Fruit fly (Drosophila melanogaster) whole organism, prepupa: ENCODE data around the gene CG3526.

Source experiments
- CG6276 ChIP-seq: fragments of 200-800 bp; sonication (Bioruptor generic); optimal IDR thresholded peaks from 2 replicates; lab custom pipeline; 2017; ENCODE audit warnings: missing biosample characterization, mild to moderate bottlenecking, missing genetic modification characterization
- Sox102F ChIP-seq: fragments of 200-800 bp; sonication (Bioruptor generic); optimal IDR thresholded peaks from 2 replicates; lab custom pipeline; 2016; ENCODE audit warnings: missing biosample characterization, mild to moderate bottlenecking, missing genetic modification characterization
- fkh ChIP-seq: fragments of 200-800 bp; sonication (Bioruptor generic); optimal IDR thresholded peaks from 3 replicates; lab custom pipeline; 2017; ENCODE audit warnings: missing biosample characterization, mild to moderate bottlenecking, missing genetic modification characterization, moderate library complexity
- salr ChIP-seq, 2 experiments: fragments of 200-800 bp; sonication (Bioruptor generic); optimal IDR thresholded peaks; 3 replicates each; lab custom pipeline; 2016 to 2018; ENCODE audit warnings: missing biosample characterization in 2 of 2, missing genetic modification characterization in 2 of 2, mild to moderate bottlenecking in 1 of 2
- topi ChIP-seq: fragments of 200-800 bp; sonication (Bioruptor generic); optimal IDR thresholded peaks from 3 replicates; lab custom pipeline; 2016; ENCODE audit warnings: missing biosample characterization, missing genetic modification characterization
- vri ChIP-seq: fragments of 200-800 bp; sonication (Bioruptor generic); optimal IDR thresholded peaks from 3 replicates; lab custom pipeline; 2016; ENCODE audit warnings: missing biosample characterization, mild to moderate bottlenecking, missing genetic modification characterization

DNA sequence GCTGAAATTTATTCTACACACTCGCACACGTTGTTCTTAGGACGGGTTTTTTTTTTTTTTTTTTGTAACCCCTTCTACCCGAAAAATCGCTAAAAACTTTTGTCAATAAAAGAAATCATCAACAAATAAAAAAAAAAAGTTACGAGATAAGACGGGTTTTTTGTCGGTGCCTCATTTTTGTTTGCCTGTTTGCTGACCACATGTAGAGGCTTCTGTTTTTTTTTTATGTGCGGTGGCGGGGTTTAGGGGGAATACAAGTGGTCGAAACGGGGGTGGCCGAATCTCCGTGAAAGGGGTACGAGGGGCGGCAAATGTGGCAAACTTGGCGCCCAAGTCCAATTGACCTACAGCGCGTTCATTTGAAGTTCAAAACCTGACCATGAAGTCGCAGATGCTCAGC lies 28.0 kb downstream of the CG3526 start:
- TF ChIP-seq CG6276 (no peak), topi (no peak), salr (GFP tag; optimal IDR thresholded peaks at IDR 0.05; lab: Kevin White, UChicago) (no peak), Sox102F (no peak), vri (GFP tag; lab: Kevin White, UChicago) (peak; percentile 6), fkh (GFP tag; lab: Kevin White, UChicago) (peak; percentile 64)
